Worm (Caenorhabditis elegans) whole organism, early embryonic: ENCODE results near the gene EEED8.18.

ENCODE experiments used
- B0310.2 ChIP-seq: sonication (generic microtip); optimal IDR thresholded peaks from 2 replicates; lab custom pipeline; 2016; ENCODE audit warnings: mild to moderate bottlenecking, missing genetic modification characterization, missing compliant biosample characterization
- F13C5.2 ChIP-seq: sonication (generic microtip); optimal IDR thresholded peaks from 2 replicates; lab custom pipeline; 2017; ENCODE audit warnings: mild to moderate bottlenecking, missing genetic modification characterization, inconsistent platforms, missing compliant biosample characterization
- aly-1 ChIP-seq: sonication (generic microtip); optimal IDR thresholded peaks from 2 replicates; lab custom pipeline; 2016; ENCODE audit warnings: missing genetic modification characterization, missing compliant biosample characterization
- ama-1 ChIP-seq: fragments of 150-350 bp; optimal IDR thresholded peaks from 2 replicates; lab custom pipeline; 2014
- ceh-13 ChIP-seq: fragments of 200-800 bp; sonication (Bioruptor generic); optimal IDR thresholded peaks from 2 replicates; lab custom pipeline; 2018; ENCODE audit warnings: mild to moderate bottlenecking, missing genetic modification characterization, missing compliant biosample characterization
- ceh-36 ChIP-seq: sonication (generic microtip); optimal IDR thresholded peaks from 2 replicates; lab custom pipeline; 2016; ENCODE audit warnings: missing genetic modification characterization, inconsistent platforms, missing compliant biosample characterization
- ets-7 ChIP-seq: sonication (generic microtip); optimal IDR thresholded peaks from 2 replicates; lab custom pipeline; 2016; ENCODE audit warnings: missing genotype, missing genetic modification characterization, missing compliant biosample characterization
- flt-1 ChIP-seq: fragments of 200-800 bp; sonication (Bioruptor generic); IDR thresholded peaks from 2 replicates; pipeline ENCODE4 v1.3.6; 2022; ENCODE audit warnings: missing genetic modification characterization, missing compliant biosample characterization
- hmbx-1 ChIP-seq: sonication (generic microtip); optimal IDR thresholded peaks from 2 replicates; lab custom pipeline; 2016; ENCODE audit warnings: mild to moderate bottlenecking, missing genetic modification characterization, missing compliant biosample characterization
- hmg-4 ChIP-seq: fragments of 200-800 bp; sonication (Bioruptor generic); optimal IDR thresholded peaks from 2 replicates; lab custom pipeline; 2018; ENCODE audit warnings: mild to moderate bottlenecking, missing genetic modification characterization, missing compliant biosample characterization
- hnd-1 ChIP-seq: sonication (generic microtip); optimal IDR thresholded peaks from 2 replicates; lab custom pipeline; 2016; ENCODE audit warnings: missing genetic modification characterization, missing compliant biosample characterization
- pes-1 ChIP-seq: fragments of 200-800 bp; sonication (Bioruptor generic); IDR thresholded peaks from 2 replicates; pipeline ENCODE4 v1.3.6; 2022; ENCODE audit warnings: missing genetic modification reagents, missing genetic modification characterization, missing compliant biosample characterization
- scrt-1 ChIP-seq: fragments of 200-800 bp; sonication (Bioruptor generic); IDR thresholded peaks from 2 replicates; pipeline ENCODE4 v1.3.6; 2022; ENCODE audit warnings: missing genetic modification characterization, missing compliant biosample characterization
- sea-1 ChIP-seq: fragments of 200-800 bp; sonication (Bioruptor generic); conservative IDR thresholded peaks from 2 replicates; pipeline ENCODE4 v1.3.6; 2022; ENCODE audit warnings: missing genetic modification characterization, missing compliant biosample characterization
- tbx-11 ChIP-seq: fragments of 200-800 bp; sonication (Bioruptor generic); IDR thresholded peaks from 2 replicates; pipeline ENCODE4 v1.3.6; 2022; ENCODE audit warnings: missing genetic modification characterization, missing compliant biosample characterization
- tbx-37 ChIP-seq: fragments of 200-800 bp; sonication (Bioruptor generic); conservative IDR thresholded peaks from 2 replicates; pipeline ENCODE4 v1.3.6; 2022; ENCODE audit warnings: missing genetic modification reagents, missing genetic modification characterization, missing compliant biosample characterization
- tra-4 ChIP-seq: sonication (generic microtip); optimal IDR thresholded peaks from 2 replicates; lab custom pipeline; 2017; ENCODE audit warnings: missing genetic modification characterization, missing compliant biosample characterization

Gene EEED8.18

ce11 chrII:5364516-5364915, 47.9 kb downstream of the EEED8.18 start:
- no peak for TF ChIP-seq hmbx-1 (tag; lab: Kevin White, UChicago)
- no peak for TF ChIP-seq aly-1 (tag; lab: Kevin White, UChicago)
- no peak for TF ChIP-seq ama-1 (lab: Kevin White, UChicago)
- TF ChIP-seq B0310.2 (tag; lab: Kevin White, UChicago), result no peak
- no peak for TF ChIP-seq tbx-11
- TF ChIP-seq tra-4 (tag; lab: Kevin White, UChicago), result no peak
- no peak for TF ChIP-seq ceh-36 (tag; lab: Kevin White, UChicago)
- no peak for TF ChIP-seq F13C5.2 (tag; lab: Kevin White, UChicago)
- TF ChIP-seq scrt-1 (GFP tag; lab: Robert Waterston, UW), result no peak
- TF ChIP-seq hnd-1, result no peak
- no peak for TF ChIP-seq ets-7 (tag; lab: Kevin White, UChicago)
- no peak for TF ChIP-seq tbx-37 (GFP tag; lab: Robert Waterston, UW)
- TF ChIP-seq pes-1 (GFP tag; lab: Robert Waterston, UW), result no peak
- TF ChIP-seq hmg-4 (GFP tag; lab: Kevin White, UChicago), result no peak
- no peak for TF ChIP-seq sea-1
- TF ChIP-seq ceh-13, result no peak
- TF ChIP-seq flt-1 (GFP tag; lab: Robert Waterston, UW), result no peak
